Worm (Caenorhabditis elegans): ENCODE measurements around the gene T19C3.4.

DNA sequence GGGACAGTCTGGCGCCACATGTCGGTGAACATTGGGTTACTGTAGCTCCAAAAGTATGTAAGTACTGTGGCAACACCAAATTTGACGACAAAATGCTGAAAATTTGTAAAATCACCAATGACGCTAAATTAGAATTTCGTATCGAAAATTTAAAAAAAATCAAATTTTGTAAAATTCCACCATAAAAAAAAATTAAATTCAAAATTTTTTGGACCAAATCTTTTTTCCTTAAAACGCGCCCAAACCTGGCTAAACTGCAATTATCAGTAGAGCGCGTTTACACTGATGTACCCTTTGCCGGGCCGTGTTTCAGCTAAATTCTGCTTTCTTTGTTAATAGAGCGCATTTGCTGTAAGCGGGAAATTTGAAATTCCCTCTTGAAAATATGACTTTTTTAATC is 11.4 kb upstream of the T19C3.4 start, which contains the start of gene T19C3.6:
- TF ChIP-seq mdl-1 (tag; optimal IDR thresholded peaks at IDR 0.05) (no peak), elt-3 (tag; optimal IDR thresholded peaks at IDR 0.05) (no peak), pqm-1 (tag; optimal IDR thresholded peaks at IDR 0.05) (no peak), nhr-11 (tag; optimal IDR thresholded peaks at IDR 0.05) (no peak)
